Fruit fly (Drosophila melanogaster): ENCODE measurements around the gene CG17032.

CG17032 gene

DNA sequence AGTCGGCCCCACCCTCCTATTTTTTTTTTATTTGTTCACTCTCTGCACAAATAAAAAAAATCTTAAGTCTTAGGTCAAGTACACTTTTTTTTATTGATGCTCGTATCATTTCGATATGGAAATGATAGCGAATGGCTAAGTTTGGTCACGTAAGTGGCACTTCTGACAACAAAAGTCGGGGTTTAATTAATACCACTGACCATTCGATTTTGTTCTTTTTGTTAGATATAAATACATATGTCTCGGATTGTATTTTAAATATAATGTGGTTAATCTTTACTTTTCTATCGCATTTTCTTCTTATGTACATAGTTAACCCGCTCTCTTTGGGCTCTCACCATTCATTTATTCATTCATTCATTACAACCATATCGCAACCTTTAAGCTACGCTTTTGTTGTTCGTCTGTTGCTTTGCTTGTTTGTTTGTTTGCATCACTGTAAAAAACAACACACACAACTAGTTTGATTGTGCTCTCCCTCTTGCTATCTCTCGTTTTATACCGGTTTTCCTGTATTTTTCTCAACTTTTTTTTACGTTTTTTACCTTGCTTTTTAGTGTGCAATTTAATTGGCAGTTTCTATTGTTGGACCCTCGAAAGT lies 43.6 kb downstream of the CG17032 start:
- peak; percentile 12 for TF ChIP-seq CG17806 (tag; optimal IDR thresholded peaks at IDR 0.05)
- TF ChIP-seq CG32121 (GFP tag; IDR thresholded peaks at IDR 0.05), result peak; percentile 48; the same call in 1 of the 2 replicates
- TF ChIP-seq CG9948 (tag; optimal IDR thresholded peaks at IDR 0.05), result peak; percentile 1
- peak; percentile 37 for TF ChIP-seq Pif1B (GFP tag; optimal IDR thresholded peaks at IDR 0.05)
- TF ChIP-seq Ets98B (GFP tag; IDR thresholded peaks at IDR 0.05), result peak; percentile 62
- no peak for TF ChIP-seq CG10348 (GFP tag; IDR thresholded peaks at IDR 0.05)
- TF ChIP-seq fd96Ca (GFP tag; IDR thresholded peaks at IDR 0.05), result no peak; the same call in 1 of the 3 replicates
- TF ChIP-seq Pif1A (GFP tag; optimal IDR thresholded peaks at IDR 0.05), result peak; percentile 60
- no peak for TF ChIP-seq CG8159 (tag; optimal IDR thresholded peaks at IDR 0.05)
- TF ChIP-seq Snoo (tag; optimal IDR thresholded peaks at IDR 0.05), result no peak
- no peak for TF ChIP-seq EcR (GFP tag; optimal IDR thresholded peaks at IDR 0.05)
- TF ChIP-seq D1 (tag; optimal IDR thresholded peaks at IDR 0.05), result no peak
- peak; percentile 52 for TF ChIP-seq CG8301 (tag; optimal IDR thresholded peaks at IDR 0.05)
- TF ChIP-seq rn (GFP tag; IDR thresholded peaks at IDR 0.05), result no peak
- peak; percentile 26 for TF ChIP-seq CG34367 (tag; optimal IDR thresholded peaks at IDR 0.05)
- TF ChIP-seq CG4496 (GFP tag; IDR thresholded peaks at IDR 0.05), result no peak
- TF ChIP-seq gl (tag; optimal IDR thresholded peaks at IDR 0.05), result peak; percentile 78
- TF ChIP-seq CG13204 (GFP tag; optimal IDR thresholded peaks at IDR 0.05), result peak; percentile 41
- peak; percentile 32 for TF ChIP-seq CG15710 (tag; optimal IDR thresholded peaks at IDR 0.05)
- peak; percentile 62 for TF ChIP-seq CG14655 (GFP tag; optimal IDR thresholded peaks at IDR 0.05)
- peak; percentile 84 for TF ChIP-seq CG12605 (GFP tag; IDR thresholded peaks at IDR 0.05)

DNA sequence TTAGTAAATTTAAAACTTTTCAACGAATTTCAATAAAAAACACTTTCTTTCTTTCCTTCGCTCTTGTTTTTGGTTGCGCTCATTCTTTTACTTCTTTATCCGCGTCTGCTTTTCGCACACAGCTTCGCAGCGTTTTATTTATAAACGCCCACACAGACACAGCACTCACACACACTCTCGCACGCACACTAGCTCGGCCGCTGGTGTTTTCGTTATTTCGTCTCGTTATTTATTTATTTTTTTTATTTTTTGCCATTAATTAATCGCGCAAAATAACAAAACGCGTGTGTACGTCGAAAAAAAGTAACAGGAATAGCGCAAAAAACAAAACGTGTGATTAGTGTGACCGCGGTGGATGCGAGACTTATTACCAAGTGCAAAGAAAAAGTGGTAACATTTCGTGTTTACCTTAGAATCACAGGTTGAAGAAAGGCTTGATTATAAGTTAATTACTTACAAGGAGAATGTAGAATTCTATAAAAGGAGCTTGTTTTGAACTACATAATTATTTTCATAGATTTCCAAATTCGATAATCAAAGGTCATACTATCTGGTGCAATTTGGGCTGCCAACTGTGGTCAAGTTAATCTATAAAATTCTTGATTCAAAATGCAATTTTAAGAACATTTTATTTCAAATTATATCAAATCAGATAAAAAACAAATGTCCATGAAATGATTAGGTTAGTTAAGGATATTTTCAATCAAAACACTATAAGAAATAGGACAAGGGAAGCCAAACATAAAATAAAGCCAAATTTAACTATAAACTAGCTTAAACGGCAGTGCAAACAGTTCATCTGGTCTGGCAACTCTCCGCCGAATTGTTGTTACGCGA lies 46.0 kb downstream of the CG17032 start, which contains the start of the genes hzg and mRpS31:
hzg (minus strand) TSS at position 336 of the 837 bp plus-strand sequence.
mRpS31 (plus strand) TSS at position 793 of the 837 bp plus-strand sequence.
- TF ChIP-seq Pif1A (GFP tag; optimal IDR thresholded peaks at IDR 0.05) (peak; percentile 69), CG13204 (GFP tag; optimal IDR thresholded peaks at IDR 0.05) (peak; percentile 84), Pif1B (GFP tag; optimal IDR thresholded peaks at IDR 0.05) (peak; percentile 65), CG17806 (tag; optimal IDR thresholded peaks at IDR 0.05) (peak; percentile 42), CG8301 (tag; optimal IDR thresholded peaks at IDR 0.05) (peak; percentile 34), CG9948 (tag; optimal IDR thresholded peaks at IDR 0.05) (peak; percentile 44), Snoo (tag; optimal IDR thresholded peaks at IDR 0.05) (peak; percentile 8), CG32121 (GFP tag; IDR thresholded peaks at IDR 0.05) (peak; percentile 47), Ets98B (GFP tag; IDR thresholded peaks at IDR 0.05) (peak; percentile 76), CG10348 (GFP tag; IDR thresholded peaks at IDR 0.05) (no peak), CG34367 (tag; optimal IDR thresholded peaks at IDR 0.05) (peak; percentile 75), CG14655 (GFP tag; optimal IDR thresholded peaks at IDR 0.05) (peak; percentile 72), EcR (GFP tag; optimal IDR thresholded peaks at IDR 0.05) (peak; percentile 28), rn (GFP tag; IDR thresholded peaks at IDR 0.05) (no peak), CG8159 (tag; optimal IDR thresholded peaks at IDR 0.05) (peak; percentile 56), CG12605 (GFP tag; IDR thresholded peaks at IDR 0.05) (peak; percentile 91), fd96Ca (GFP tag; IDR thresholded peaks at IDR 0.05) (peak; percentile 80; the same call in 2 of the 3 replicates), CG15710 (tag; optimal IDR thresholded peaks at IDR 0.05) (peak; percentile 70), D1 (tag; optimal IDR thresholded peaks at IDR 0.05) (peak; percentile 11), CG4496 (GFP tag; IDR thresholded peaks at IDR 0.05) (peak; percentile 57; the same call in 1 of the 3 replicates), gl (tag; optimal IDR thresholded peaks at IDR 0.05) (peak; percentile 87)

DNA sequence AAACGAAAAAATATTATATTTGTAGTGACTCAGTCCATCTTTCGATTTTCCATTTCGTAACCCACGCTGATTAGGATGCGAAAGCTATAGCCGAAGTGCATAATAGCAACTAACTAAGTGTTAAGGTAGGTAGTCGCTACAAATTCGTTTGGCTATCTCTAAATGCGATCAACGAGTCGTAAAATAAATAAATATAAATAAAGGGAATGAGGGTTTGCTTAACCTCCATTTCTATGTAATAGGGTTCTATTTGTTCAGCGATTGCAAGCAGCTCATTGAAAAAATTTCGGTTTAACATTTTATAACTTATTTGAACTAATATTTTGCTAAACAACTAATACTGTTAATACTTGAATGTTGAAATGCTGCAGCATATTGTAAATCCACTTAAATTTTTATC lies 51.5 kb downstream of the CG17032 start:
- no peak for TF ChIP-seq CG34367 (tag; optimal IDR thresholded peaks at IDR 0.05)
- no peak for TF ChIP-seq CG12605 (GFP tag; IDR thresholded peaks at IDR 0.05)
- TF ChIP-seq CG10348 (GFP tag; IDR thresholded peaks at IDR 0.05), result no peak
- no peak for TF ChIP-seq EcR (GFP tag; optimal IDR thresholded peaks at IDR 0.05)
- no peak for TF ChIP-seq Snoo (tag; optimal IDR thresholded peaks at IDR 0.05)
- no peak for TF ChIP-seq Pif1A (GFP tag; optimal IDR thresholded peaks at IDR 0.05)
- TF ChIP-seq CG9948 (tag; optimal IDR thresholded peaks at IDR 0.05), result no peak
- no peak for TF ChIP-seq CG8159 (tag; optimal IDR thresholded peaks at IDR 0.05)
- no peak for TF ChIP-seq CG4496 (GFP tag; IDR thresholded peaks at IDR 0.05)
- no peak for TF ChIP-seq CG13204 (GFP tag; optimal IDR thresholded peaks at IDR 0.05)
- TF ChIP-seq gl (tag; optimal IDR thresholded peaks at IDR 0.05), result no peak
